Fruit fly (Drosophila melanogaster): Measurements from ENCODE around the gene SpdS.
A peak's percentile ranks its signal among the peaks of the same experiment; 100 is the strongest.

SpdS gene

DNA sequence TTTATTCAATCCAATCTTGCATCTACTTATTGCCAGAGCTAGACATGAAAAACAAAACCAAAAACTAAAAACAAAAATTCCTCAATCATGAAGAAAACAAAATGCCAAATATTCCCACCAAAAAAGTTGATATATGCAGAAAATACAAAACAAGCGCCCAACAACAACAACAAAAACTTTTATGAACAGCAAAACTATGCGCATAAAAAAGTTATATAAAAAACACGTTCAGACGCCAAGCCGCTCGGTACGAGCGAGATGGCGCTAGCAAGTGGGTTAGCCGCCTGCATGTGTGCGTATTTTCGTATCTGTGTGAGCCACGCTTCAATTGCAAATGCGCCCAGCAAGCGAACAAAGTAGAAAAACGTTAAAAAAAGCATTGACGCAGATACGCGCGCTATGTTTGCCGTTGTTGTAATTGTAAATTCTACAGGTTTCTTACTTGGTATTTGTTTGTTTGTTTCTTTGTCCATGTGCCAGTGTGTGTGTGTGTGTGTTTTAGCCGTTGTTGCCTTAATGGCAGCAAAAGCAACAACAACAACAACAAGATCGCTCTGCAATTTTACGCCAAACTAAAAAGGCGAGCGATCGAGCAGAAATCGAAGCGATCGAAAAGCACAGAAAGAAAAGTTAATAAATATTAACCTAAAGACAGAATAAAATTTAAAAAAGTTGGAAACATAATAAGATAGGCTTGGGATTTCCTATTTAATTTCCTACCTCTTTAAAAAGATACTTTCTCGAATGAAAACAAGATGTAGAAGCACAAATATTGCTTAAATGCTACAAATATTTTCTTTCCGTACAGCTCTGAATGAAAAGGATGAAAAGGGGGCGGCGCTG, 37.8 kb upstream of the SpdS start (continued):
- TF ChIP-seq Sox14 (GFP tag; optimal IDR thresholded peaks at IDR 0.05) (peak; percentile 60), dac (GFP tag; optimal IDR thresholded peaks at IDR 0.05) (no peak), CG3919 (GFP tag; optimal IDR thresholded peaks at IDR 0.05) (peak; percentile 78), Smox (GFP tag; optimal IDR thresholded peaks at IDR 0.05) (no peak), CG11902 (GFP tag; optimal IDR thresholded peaks at IDR 0.05) (no peak), CG9139 (GFP tag; optimal IDR thresholded peaks at IDR 0.05) (peak; percentile 29), CG11294 (GFP tag; IDR thresholded peaks at IDR 0.05) (peak; percentile 38; the same call in 1 of the 2 replicates), CG15336 (GFP tag; IDR thresholded peaks at IDR 0.05) (peak; percentile 90), Hr39 (GFP tag; optimal IDR thresholded peaks at IDR 0.05) (no peak), OdsH (GFP tag; optimal IDR thresholded peaks at IDR 0.05) (peak; percentile 72), fd85E (GFP tag; optimal IDR thresholded peaks at IDR 0.05) (no peak), CG10669 (GFP tag; optimal IDR thresholded peaks at IDR 0.05) (peak; percentile 79), Met (GFP tag; optimal IDR thresholded peaks at IDR 0.05) (no peak), CG16779 (tag; optimal IDR thresholded peaks at IDR 0.05) (peak; percentile 48), CG7368 (GFP tag; optimal IDR thresholded peaks at IDR 0.05) (peak; percentile 57), cyc (GFP tag; optimal IDR thresholded peaks at IDR 0.05) (no peak), CG6276 (GFP tag; optimal IDR thresholded peaks at IDR 0.05) (peak; percentile 45), Hr4 (GFP tag; optimal IDR thresholded peaks at IDR 0.05) (peak; percentile 76), fd59A (GFP tag; optimal IDR thresholded peaks at IDR 0.05) (peak; percentile 65), esn (GFP tag; optimal IDR thresholded peaks at IDR 0.05) (peak; percentile 9), ss (GFP tag; optimal IDR thresholded peaks at IDR 0.05) (peak; percentile 48 to 69), CG3032 (tag; optimal IDR thresholded peaks at IDR 0.05) (peak; percentile 90), CG1621 (tag; optimal IDR thresholded peaks at IDR 0.05) (peak; percentile 40), Sox15 (GFP tag; optimal IDR thresholded peaks at IDR 0.05) (no peak), CG6792 (GFP tag; optimal IDR thresholded peaks at IDR 0.05) (peak; percentile 48), topi (GFP tag; optimal IDR thresholded peaks at IDR 0.05) (peak; percentile 4), Blimp-1 (GFP tag; optimal IDR thresholded peaks at IDR 0.05) (no peak), acj6 (GFP tag; optimal IDR thresholded peaks at IDR 0.05) (peak; percentile 45), Ets96B (tag; optimal IDR thresholded peaks at IDR 0.05) (peak; percentile 88), net (GFP tag; optimal IDR thresholded peaks at IDR 0.05) (peak; percentile 78), CG31627 (GFP tag; optimal IDR thresholded peaks at IDR 0.05) (no peak), spab (GFP tag; optimal IDR thresholded peaks at IDR 0.05) (peak; percentile 66), Gug (GFP tag; IDR thresholded peaks at IDR 0.05) (peak; percentile 70), CG8119 (GFP tag; IDR thresholded peaks at IDR 0.05) (peak; percentile 85), dsx (GFP tag; optimal IDR thresholded peaks at IDR 0.05; ENCODE audit: poor library complexity, severe bottlenecking) (peak; percentile 82), CG34406 (GFP tag; optimal IDR thresholded peaks at IDR 0.05) (peak; percentile 37), CG8319 (GFP tag; optimal IDR thresholded peaks at IDR 0.05) (peak; percentile 11), Hr38 (GFP tag; optimal IDR thresholded peaks at IDR 0.05) (no peak)

DNA sequence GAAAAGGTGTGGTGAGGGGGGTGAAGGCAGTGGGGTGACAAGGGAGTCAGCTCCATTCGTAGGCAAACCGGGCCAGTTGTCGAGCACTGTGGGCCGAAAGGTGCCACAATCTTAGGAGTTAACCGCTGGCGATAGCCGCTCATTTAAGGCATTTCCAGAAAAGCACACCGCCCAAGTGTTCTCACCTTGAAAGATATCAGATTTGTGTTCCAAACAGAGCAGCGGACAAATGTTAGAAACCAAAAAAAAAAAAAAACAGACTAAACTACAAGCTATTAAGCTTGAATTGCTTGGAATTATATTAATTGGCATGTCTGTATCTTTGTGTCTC, 37.2 kb upstream of the SpdS start:
- peak; percentile 37 for TF ChIP-seq achi (GFP tag; optimal IDR thresholded peaks at IDR 0.05)
- peak; percentile 37 for TF ChIP-seq Eip78C (GFP tag)
- TF ChIP-seq Eip75B (GFP tag; optimal IDR thresholded peaks at IDR 0.05), result peak; percentile 10
- TF ChIP-seq Sox14 (GFP tag; optimal IDR thresholded peaks at IDR 0.05), result peak; percentile 29
- TF ChIP-seq fd59A (GFP tag; optimal IDR thresholded peaks at IDR 0.05), result peak; percentile 58
- no peak for TF ChIP-seq fkh (GFP tag; optimal IDR thresholded peaks at IDR 0.05)
- TF ChIP-seq spab (GFP tag; optimal IDR thresholded peaks at IDR 0.05), result peak; percentile 61
- peak in 1 of 2 experiments; percentile 32 for TF ChIP-seq ss (GFP tag; optimal IDR thresholded peaks at IDR 0.05)
- peak; percentile 82 for TF ChIP-seq CG32006 (GFP tag; optimal IDR thresholded peaks at IDR 0.05)
- no peak for TF ChIP-seq Met (GFP tag; optimal IDR thresholded peaks at IDR 0.05)
- TF ChIP-seq CG15336 (GFP tag; IDR thresholded peaks at IDR 0.05), result 0 out of 2 replicates have a peak, but pooled peaks have one; percentile 4
- TF ChIP-seq fd85E (GFP tag; optimal IDR thresholded peaks at IDR 0.05), result no peak
- TF ChIP-seq CG3032 (tag; optimal IDR thresholded peaks at IDR 0.05), result peak; percentile 12
- peak; percentile 16 for TF ChIP-seq CG10669 (GFP tag; optimal IDR thresholded peaks at IDR 0.05)
- peak; percentile 27 for TF ChIP-seq CG6792 (GFP tag; optimal IDR thresholded peaks at IDR 0.05)
- TF ChIP-seq CG10631 (GFP tag; optimal IDR thresholded peaks at IDR 0.05), result peak; percentile 59
- TF ChIP-seq Hr4 (GFP tag; optimal IDR thresholded peaks at IDR 0.05), result peak; percentile 61
- peak; percentile 65 for TF ChIP-seq CG6808 (GFP tag; optimal IDR thresholded peaks at IDR 0.05)
- TF ChIP-seq Lpt (GFP tag; optimal IDR thresholded peaks at IDR 0.05), result peak; percentile 13
- peak; percentile 3 for TF ChIP-seq CG11902 (GFP tag; optimal IDR thresholded peaks at IDR 0.05)
- peak; percentile 47 for TF ChIP-seq acj6 (GFP tag; optimal IDR thresholded peaks at IDR 0.05)
- peak; percentile 30 for TF ChIP-seq net (GFP tag; optimal IDR thresholded peaks at IDR 0.05)
- TF ChIP-seq CG6276 (GFP tag; optimal IDR thresholded peaks at IDR 0.05), result peak; percentile 58
- TF ChIP-seq salr (GFP tag; optimal IDR thresholded peaks at IDR 0.05), result peak in 1 of 2 experiments; percentile 11
- peak; percentile 34 for TF ChIP-seq CG8632 (GFP tag; optimal IDR thresholded peaks at IDR 0.05)

All from whole organism, prepupa.